Fruit fly (Drosophila melanogaster): Measurements from ENCODE around the gene rump.

rump gene

dm6 chr3R:9559413-9560014 is 49.4 kb upstream of the rump start, which contains the start of the genes AP-1mu and MBD-like (continued):
- TF ChIP-seq CG3065 (GFP tag; optimal IDR thresholded peaks at IDR 0.05): no peak
- peak in 1 of 2 experiments; percentile 65 for TF ChIP-seq Hr51 (GFP tag; optimal IDR thresholded peaks at IDR 0.05)
- TF ChIP-seq CG8478 (optimal IDR thresholded peaks at IDR 0.05): no peak
- peak; percentile 99 for TF ChIP-seq CG4360 (GFP tag; IDR thresholded peaks at IDR 0.05)
- TF ChIP-seq hkb (optimal IDR thresholded peaks at IDR 0.05): peak; percentile 88
- 0 out of 2 replicates have a peak, but pooled peaks have one; percentile 42 for TF ChIP-seq hkb (GFP tag; IDR thresholded peaks at IDR 0.05)
- peak; percentile 20 for TF ChIP-seq Six4 (GFP tag; optimal IDR thresholded peaks at IDR 0.05)
- TF ChIP-seq CG16813 (GFP tag; IDR thresholded peaks at IDR 0.05; ENCODE audit: partially characterized antibody): peak; percentile 42; the same call in 1 of the 3 replicates
- peak; percentile 10 for TF ChIP-seq kni (GFP tag; optimal IDR thresholded peaks at IDR 0.05)
- TF ChIP-seq Chrac-16 (GFP tag; optimal IDR thresholded peaks at IDR 0.05): peak; percentile 65
- TF ChIP-seq row (GFP tag; IDR thresholded peaks at IDR 0.05): peak; percentile 85
- peak; percentile 73 for TF ChIP-seq CG4404 (GFP tag; IDR thresholded peaks at IDR 0.05)
- TF ChIP-seq CG6854 (GFP tag; optimal IDR thresholded peaks at IDR 0.05): no peak
- TF ChIP-seq CG10979 (tag; optimal IDR thresholded peaks at IDR 0.05): peak; percentile 45
- peak; percentile 54 for TF ChIP-seq Ssrp (tag; optimal IDR thresholded peaks at IDR 0.05)
- no peak for TF ChIP-seq Nf-YA (GFP tag; IDR thresholded peaks at IDR 0.05)
- peak; percentile 45; the same call in 1 of the 2 replicates for TF ChIP-seq GATAe (GFP tag; conservative IDR thresholded peaks at IDR 0.05)
- TF ChIP-seq cas (GFP tag; IDR thresholded peaks at IDR 0.05): peak; percentile 29; the same call in 1 of the 2 replicates
- no peak for TF ChIP-seq Poxn (GFP tag; IDR thresholded peaks at IDR 0.05)
- TF ChIP-seq oc (tag; optimal IDR thresholded peaks at IDR 0.05): no peak
- TF ChIP-seq Oaz (GFP tag; IDR thresholded peaks at IDR 0.05): no peak
- peak; percentile 39 for TF ChIP-seq fd3F (GFP tag; optimal IDR thresholded peaks at IDR 0.05)
- TF ChIP-seq fd64A (GFP tag; optimal IDR thresholded peaks at IDR 0.05): no peak
- peak; percentile 95 for TF ChIP-seq Ets65A (GFP tag)
- TF ChIP-seq BtbVII (GFP tag; optimal IDR thresholded peaks at IDR 0.05): peak; percentile 40
- no peak for TF ChIP-seq ERR (GFP tag; optimal IDR thresholded peaks at IDR 0.05)
- peak; percentile 43; the same call in 1 of the 2 replicates for TF ChIP-seq CG8765 (GFP tag; IDR thresholded peaks at IDR 0.05)
- TF ChIP-seq Hmr (GFP tag; optimal IDR thresholded peaks at IDR 0.05): peak; percentile 64
- TF ChIP-seq CG9215 (GFP tag; IDR thresholded peaks at IDR 0.05): peak; percentile 66
- no peak for TF ChIP-seq otp (GFP tag; IDR thresholded peaks at IDR 0.05)
- peak; percentile 83 for TF ChIP-seq CG30403 (GFP tag; optimal IDR thresholded peaks at IDR 0.05)
- TF ChIP-seq CG6765 (GFP tag; optimal IDR thresholded peaks at IDR 0.05): peak; percentile 33
- peak; percentile 46 for TF ChIP-seq twi (tag; optimal IDR thresholded peaks at IDR 0.05)
- TF ChIP-seq CG7271 (tag; optimal IDR thresholded peaks at IDR 0.05): no peak
- TF ChIP-seq CoRest (tag; optimal IDR thresholded peaks at IDR 0.05): peak; percentile 72
- TF ChIP-seq CG15011 (GFP tag; optimal IDR thresholded peaks at IDR 0.05): no peak
- no peak for TF ChIP-seq ham (GFP tag; IDR thresholded peaks at IDR 0.05)
- no peak for TF ChIP-seq CG12071 (GFP tag; optimal IDR thresholded peaks at IDR 0.05)
- no peak for TF ChIP-seq CG2875 (GFP tag; optimal IDR thresholded peaks at IDR 0.05)
- TF ChIP-seq Bteb2 (GFP tag; optimal IDR thresholded peaks at IDR 0.05): peak; percentile 52
- TF ChIP-seq cato (GFP tag; optimal IDR thresholded peaks at IDR 0.05; ENCODE audit: borderline replicate concordance): peak; percentile 27
- TF ChIP-seq CG8359 (GFP tag; optimal IDR thresholded peaks at IDR 0.05; ENCODE audit: borderline replicate concordance): peak; percentile 35
- no peak for TF ChIP-seq tap (tag; optimal IDR thresholded peaks at IDR 0.05)
- peak; percentile 63 for TF ChIP-seq Antp (GFP tag; optimal IDR thresholded peaks at IDR 0.05)
- TF ChIP-seq D19A (tag; optimal IDR thresholded peaks at IDR 0.05): no peak
- TF ChIP-seq eyg (GFP tag; optimal IDR thresholded peaks at IDR 0.05): peak; percentile 19
- TF ChIP-seq dm (GFP tag; optimal IDR thresholded peaks at IDR 0.05): peak; percentile 30
- TF ChIP-seq bowl (GFP tag; IDR thresholded peaks at IDR 0.05): no peak
- peak; percentile 65 for TF ChIP-seq gro (GFP tag; optimal IDR thresholded peaks at IDR 0.05)
- peak; percentile 28 for TF ChIP-seq CG18764 (GFP tag; optimal IDR thresholded peaks at IDR 0.05)
- peak; percentile 51 for TF ChIP-seq CG1233 (GFP tag; optimal IDR thresholded peaks at IDR 0.05)
